Fruit fly (Drosophila melanogaster) whole organism, embryonic: ENCODE data around the gene Rad60.

Source experiments
- CG10979 ChIP-seq: fragments of 200-800 bp; sonication (Bioruptor generic); optimal IDR thresholded peaks from 2 replicates; lab custom pipeline; 2018; ENCODE audit warnings: missing biosample characterization, mild to moderate bottlenecking, missing genetic modification characterization, moderate library complexity
- CG11723 ChIP-seq: fragments of 200-800 bp; sonication (Bioruptor generic); optimal IDR thresholded peaks from 2 replicates; lab custom pipeline; 2017; ENCODE audit warnings: missing biosample characterization, mild to moderate bottlenecking, missing genetic modification characterization
- CG12104 ChIP-seq: fragments of 200-800 bp; sonication (Bioruptor generic); optimal IDR thresholded peaks from 3 replicates; lab custom pipeline; 2016; ENCODE audit warnings: missing biosample characterization, missing genetic modification characterization
- CG13123 ChIP-seq: fragments of 200-800 bp; sonication (Bioruptor generic); optimal IDR thresholded peaks from 2 replicates; lab custom pipeline; 2016; ENCODE audit warnings: missing biosample characterization, missing genetic modification characterization
- CG14050 ChIP-seq: fragments of 200-800 bp; sonication (Bioruptor generic); IDR thresholded peaks from 3 replicates; pipeline ENCODE4 v1.3.6; 2022; ENCODE audit warnings: missing biosample characterization, missing genetic modification characterization
- CG1529 ChIP-seq: fragments of 200-800 bp; sonication (Bioruptor generic); optimal IDR thresholded peaks from 3 replicates; lab custom pipeline; 2018; ENCODE audit warnings: missing biosample characterization, missing genetic modification characterization
- CG15514 ChIP-seq: fragments of 200-800 bp; sonication (Bioruptor generic); optimal IDR thresholded peaks from 3 replicates; lab custom pipeline; 2017; ENCODE audit warnings: missing biosample characterization, missing genetic modification characterization, mild to moderate bottlenecking, moderate library complexity, missing genetic modification reagents
- CG17802 ChIP-seq: fragments of 200-800 bp; sonication (Bioruptor generic); optimal IDR thresholded peaks from 2 replicates; lab custom pipeline; 2018; ENCODE audit warnings: missing biosample characterization, mild to moderate bottlenecking, missing genetic modification characterization, moderate library complexity
- CG2889 ChIP-seq: fragments of 200-800 bp; sonication (Bioruptor generic); IDR thresholded peaks from 3 replicates; pipeline ENCODE4 v1.3.6; 2022; ENCODE audit warnings: missing biosample characterization, missing genetic modification characterization
- CG30431 ChIP-seq: fragments of 200-800 bp; sonication (Bioruptor generic); optimal IDR thresholded peaks from 2 replicates; lab custom pipeline; 2017; ENCODE audit warnings: missing biosample characterization, missing genetic modification characterization
- CG3163 ChIP-seq: fragments of 200-800 bp; sonication (Bioruptor generic); optimal IDR thresholded peaks from 3 replicates; lab custom pipeline; 2016; ENCODE audit warnings: missing biosample characterization, missing genetic modification characterization
- CG34224 ChIP-seq: fragments of 200-800 bp; sonication (Bioruptor generic); IDR thresholded peaks from 3 replicates; pipeline ENCODE4 v1.3.6; 2022; ENCODE audit warnings: missing biosample characterization, missing genetic modification characterization; ENCODE audit not compliant: partially characterized antibody
- CG34376 ChIP-seq: fragments of 200-800 bp; sonication (Bioruptor generic); optimal IDR thresholded peaks from 2 replicates; lab custom pipeline; 2018; ENCODE audit warnings: missing biosample characterization, mild to moderate bottlenecking, missing genetic modification characterization
- CG3838 ChIP-seq: fragments of 200-800 bp; sonication (Bioruptor generic); optimal IDR thresholded peaks from 3 replicates; lab custom pipeline; 2016; ENCODE audit warnings: missing biosample characterization, missing genetic modification characterization
- CG4820 ChIP-seq: fragments of 200-800 bp; sonication (Bioruptor generic); optimal IDR thresholded peaks from 3 replicates; lab custom pipeline; 2016; ENCODE audit warnings: missing biosample characterization, missing genetic modification characterization
- CG6175 ChIP-seq: fragments of 200-800 bp; sonication (Bioruptor generic); IDR thresholded peaks from 3 replicates; pipeline ENCODE4 v1.3.6; 2022; ENCODE audit warnings: missing biosample characterization, missing genetic modification characterization
- CG6254 ChIP-seq: fragments of 200-800 bp; sonication (Bioruptor generic); optimal IDR thresholded peaks from 3 replicates; lab custom pipeline; 2017; ENCODE audit warnings: mild to moderate bottlenecking, missing biosample characterization, missing genetic modification reagents, missing genetic modification characterization
- CG6854 ChIP-seq: fragments of 200-800 bp; sonication (Bioruptor generic); optimal IDR thresholded peaks from 3 replicates; lab custom pipeline; 2017; ENCODE audit warnings: missing biosample characterization, mild to moderate bottlenecking, missing genetic modification characterization
- CG9609 ChIP-seq: fragments of 200-800 bp; sonication (Bioruptor generic); optimal IDR thresholded peaks from 3 replicates; lab custom pipeline; 2016; ENCODE audit warnings: missing biosample characterization, missing genetic modification characterization
- CG9817 ChIP-seq: fragments of 200-800 bp; sonication (Bioruptor generic); optimal IDR thresholded peaks from 2 replicates; lab custom pipeline; 2018; ENCODE audit warnings: missing biosample characterization, mild to moderate bottlenecking, missing genetic modification characterization, moderate library complexity
- Doc3 ChIP-seq: fragments of 200-800 bp; sonication (Bioruptor generic); IDR thresholded peaks from 3 replicates; pipeline ENCODE4 v1.3.6; 2022; ENCODE audit warnings: missing biosample characterization, missing genetic modification characterization; ENCODE audit not compliant: partially characterized antibody
- HHEX ChIP-seq: fragments of 200-800 bp; sonication (Bioruptor generic); optimal IDR thresholded peaks from 3 replicates; lab custom pipeline; 2017; ENCODE audit warnings: missing biosample characterization, mild to moderate bottlenecking, missing genetic modification characterization, missing genetic modification reagents
- HmgD ChIP-seq: fragments of 200-800 bp; sonication (Bioruptor generic); optimal IDR thresholded peaks from 3 replicates; lab custom pipeline; 2016; ENCODE audit warnings: missing biosample characterization, missing genetic modification characterization
- Hmr ChIP-seq: fragments of 200-800 bp; sonication (Bioruptor generic); optimal IDR thresholded peaks from 3 replicates; lab custom pipeline; 2017; ENCODE audit warnings: mild to moderate bottlenecking, missing biosample characterization, missing genetic modification reagents, missing genetic modification characterization
- Kr ChIP-seq: fragments of 200-800 bp; sonication (Bioruptor generic); optimal IDR thresholded peaks from 2 replicates; lab custom pipeline; 2017; ENCODE audit warnings: missing biosample characterization, mild to moderate bottlenecking, missing genetic modification characterization
- Lhr ChIP-seq: fragments of 200-800 bp; sonication (Bioruptor generic); optimal IDR thresholded peaks from 3 replicates; lab custom pipeline; 2017; ENCODE audit warnings: mild to moderate bottlenecking, missing biosample characterization, missing genetic modification reagents, missing genetic modification characterization
- MBD-R2 ChIP-seq: fragments of 200-800 bp; sonication (Bioruptor generic); IDR thresholded peaks from 2 replicates; pipeline ENCODE4 v1.3.6; 2022; ENCODE audit warnings: missing biosample characterization, missing genetic modification characterization
- MESR4 ChIP-seq: fragments of 200-800 bp; sonication (Bioruptor generic); optimal IDR thresholded peaks from 2 replicates; lab custom pipeline; 2018; ENCODE audit warnings: missing biosample characterization, mild to moderate bottlenecking, missing genetic modification characterization, moderate library complexity
- Oaz ChIP-seq: fragments of 200-800 bp; sonication (Bioruptor generic); IDR thresholded peaks from 2 replicates; pipeline ENCODE4 v1.3.6; 2022; ENCODE audit warnings: missing biosample characterization, missing genetic modification characterization
- Ravus ChIP-seq: fragments of 200-800 bp; sonication (Bioruptor generic); IDR thresholded peaks from 2 replicates; pipeline ENCODE4 v1.3.6; 2022; ENCODE audit warnings: missing biosample characterization, missing genetic modification characterization
- Scr ChIP-seq: fragments of 200-800 bp; sonication (Bioruptor generic); IDR thresholded peaks from 2 replicates; pipeline ENCODE4 v1.3.6; 2022; ENCODE audit warnings: missing biosample characterization, missing genetic modification characterization; ENCODE audit not compliant: partially characterized antibody
- Sox102F ChIP-seq: fragments of 200-800 bp; sonication (Bioruptor generic); optimal IDR thresholded peaks from 2 replicates; lab custom pipeline; 2018; ENCODE audit warnings: missing biosample characterization, mild to moderate bottlenecking, missing genetic modification characterization, moderate library complexity
- Ssrp ChIP-seq: fragments of 200-800 bp; sonication (Bioruptor generic); optimal IDR thresholded peaks from 2 replicates; lab custom pipeline; 2018; ENCODE audit warnings: missing biosample characterization, mild to moderate bottlenecking, missing genetic modification characterization, moderate library complexity
- Vsx1 ChIP-seq: fragments of 200-800 bp; sonication (Bioruptor generic); optimal IDR thresholded peaks from 2 replicates; lab custom pipeline; 2017; ENCODE audit warnings: missing biosample characterization, mild to moderate bottlenecking, missing genetic modification characterization, missing genetic modification reagents
- ara ChIP-seq: fragments of 200-800 bp; sonication (Bioruptor generic); IDR thresholded peaks from 2 replicates; pipeline ENCODE4 v1.3.6; 2022; ENCODE audit warnings: missing biosample characterization, missing genetic modification characterization
- ato ChIP-seq: fragments of 200-800 bp; sonication (Bioruptor generic); IDR thresholded peaks from 2 replicates; pipeline ENCODE4 v1.3.6; 2022; ENCODE audit warnings: missing biosample characterization, missing genetic modification characterization; ENCODE audit not compliant: partially characterized antibody
- bbx ChIP-seq: fragments of 200-800 bp; sonication (Bioruptor generic); IDR thresholded peaks from 2 replicates; pipeline ENCODE4 v1.3.6; 2022; ENCODE audit warnings: missing biosample characterization, missing genetic modification characterization; ENCODE audit not compliant: partially characterized antibody
- dati ChIP-seq: fragments of 200-800 bp; sonication (Bioruptor generic); IDR thresholded peaks from 2 replicates; pipeline ENCODE4 v1.3.6; 2022; ENCODE audit warnings: missing biosample characterization, missing genetic modification characterization
- ems ChIP-seq: fragments of 200-800 bp; sonication (Bioruptor generic); optimal IDR thresholded peaks from 3 replicates; lab custom pipeline; 2016; ENCODE audit warnings: missing biosample characterization, missing genetic modification characterization
- eyg ChIP-seq: fragments of 200-800 bp; sonication (Bioruptor generic); optimal IDR thresholded peaks from 3 replicates; lab custom pipeline; 2016; ENCODE audit warnings: missing biosample characterization, missing genetic modification characterization
- gce ChIP-seq: fragments of 200-800 bp; sonication (Bioruptor generic); IDR thresholded peaks from 3 replicates; pipeline ENCODE4 v1.3.6; 2022; ENCODE audit warnings: missing biosample characterization, missing genetic modification characterization
- hb ChIP-seq: fragments of 200-800 bp; sonication (Bioruptor generic); IDR thresholded peaks from 3 replicates; pipeline ENCODE4 v1.3.6; 2022; ENCODE audit warnings: missing biosample characterization, missing genetic modification characterization; ENCODE audit not compliant: partially characterized antibody
- mld ChIP-seq: fragments of 200-800 bp; sonication (Bioruptor generic); IDR thresholded peaks from 3 replicates; pipeline ENCODE4 v1.3.6; 2022; ENCODE audit warnings: missing biosample characterization, missing genetic modification characterization; ENCODE audit not compliant: partially characterized antibody
- onecut ChIP-seq: fragments of 200-800 bp; sonication (Bioruptor generic); IDR thresholded peaks from 2 replicates; pipeline ENCODE4 v1.3.6; 2022; ENCODE audit warnings: missing biosample characterization, missing genetic modification characterization
- phol ChIP-seq: fragments of 200-800 bp; sonication (Bioruptor generic); optimal IDR thresholded peaks from 3 replicates; lab custom pipeline; 2018; ENCODE audit warnings: missing biosample characterization, mild to moderate bottlenecking, missing genetic modification characterization, moderate library complexity
- run ChIP-seq: fragments of 200-800 bp; sonication (Bioruptor generic); optimal IDR thresholded peaks from 3 replicates; lab custom pipeline; 2018; ENCODE audit warnings: missing biosample characterization, mild to moderate bottlenecking, missing genetic modification characterization
- sens-2 ChIP-seq: fragments of 200-800 bp; sonication (Bioruptor generic); IDR thresholded peaks from 2 replicates; pipeline ENCODE4 v1.3.6; 2022; ENCODE audit warnings: missing biosample characterization, missing genetic modification characterization
- sr ChIP-seq: fragments of 200-800 bp; sonication (Bioruptor generic); IDR thresholded peaks from 3 replicates; pipeline ENCODE4 v1.3.6; 2022; ENCODE audit warnings: missing biosample characterization, missing genetic modification characterization
- tup ChIP-seq: fragments of 200-800 bp; sonication (Bioruptor generic); optimal IDR thresholded peaks from 2 replicates; lab custom pipeline; 2016; ENCODE audit warnings: missing biosample characterization, mild to moderate bottlenecking, missing genetic modification characterization, moderate library complexity
- wek ChIP-seq: fragments of 200-800 bp; sonication (Bioruptor generic); optimal IDR thresholded peaks from 3 replicates; lab custom pipeline; 2018; ENCODE audit warnings: missing biosample characterization, mild to moderate bottlenecking, missing genetic modification characterization, moderate library complexity
- z ChIP-seq: fragments of 200-800 bp; sonication (Bioruptor generic); IDR thresholded peaks from 3 replicates; pipeline ENCODE4 v1.3.6; 2022; ENCODE audit warnings: missing biosample characterization, missing genetic modification characterization

Gene Rad60

DNA sequence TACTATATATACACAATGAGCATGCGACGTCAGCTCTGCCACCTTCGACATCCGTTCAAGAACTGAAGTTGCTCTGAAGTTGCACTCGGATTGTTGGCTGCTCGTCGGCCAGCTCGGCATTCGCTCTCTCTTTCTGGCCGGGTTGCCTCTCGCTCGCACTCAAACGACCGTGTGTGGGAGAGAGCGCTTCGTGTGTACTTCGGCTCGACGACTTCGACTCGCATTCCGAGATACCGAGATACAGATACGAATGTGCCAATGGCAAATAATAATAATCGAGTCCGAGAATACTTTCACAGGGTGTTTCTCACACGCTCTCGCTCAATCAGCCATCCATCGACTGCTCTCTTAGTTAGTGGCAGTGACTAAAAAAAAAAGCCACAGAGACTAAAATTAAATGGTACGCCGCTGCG, 44.1 kb upstream of the Rad60 start (continued):
- peak; percentile 41 for TF ChIP-seq Scr (GFP tag; lab: Robert Waterston, UW)
- TF ChIP-seq CG15514 (GFP tag; lab: Kevin White, UChicago), result peak; percentile 8
- peak; percentile 30; the same call in 1 of the 2 replicates for TF ChIP-seq onecut (GFP tag; lab: Robert Waterston, UW)
- TF ChIP-seq CG6854, result peak; percentile 39
- TF ChIP-seq eyg (GFP tag; lab: Kevin White, UChicago), result no peak
- TF ChIP-seq CG3163 (GFP tag; lab: Kevin White, UChicago), result peak; percentile 36
- TF ChIP-seq CG6254 (GFP tag; lab: Kevin White, UChicago), result peak; percentile 99
- no peak for TF ChIP-seq MBD-R2 (GFP tag; lab: Robert Waterston, UW)
- no peak for TF ChIP-seq Ssrp (tag; lab: Kevin White, UChicago)
- TF ChIP-seq sr, result peak; percentile 87
- no peak for TF ChIP-seq CG9817
- TF ChIP-seq hb (GFP tag; lab: Robert Waterston, UW), result no peak
- no peak for TF ChIP-seq MESR4 (GFP tag; lab: Kevin White, UChicago)
- TF ChIP-seq CG6175 (GFP tag; lab: Robert Waterston, UW), result no peak
- peak; percentile 36 for TF ChIP-seq wek (GFP tag; lab: Kevin White, UChicago)
- no peak for TF ChIP-seq run (tag; lab: Kevin White, UChicago)
- no peak for TF ChIP-seq CG2889 (GFP tag; lab: Robert Waterston, UW)
- TF ChIP-seq CG34376, result peak; percentile 79
- no peak for TF ChIP-seq tup
- no peak for TF ChIP-seq CG14050 (GFP tag; lab: Robert Waterston, UW)
- TF ChIP-seq ato, result peak; percentile 59
- no peak for TF ChIP-seq CG9609 (GFP tag; lab: Kevin White, UChicago)
- TF ChIP-seq z (GFP tag; lab: Robert Waterston, UW), result peak; percentile 84
- TF ChIP-seq Doc3 (GFP tag; lab: Robert Waterston, UW), result no peak
- peak; percentile 44 for TF ChIP-seq Hmr (GFP tag; lab: Kevin White, UChicago)
- no peak; the same call in 2 of the 3 replicates for TF ChIP-seq mld (GFP tag; lab: Robert Waterston, UW)
- TF ChIP-seq Kr (GFP tag; lab: Kevin White, UChicago), result no peak
- no peak for TF ChIP-seq Vsx1 (GFP tag; lab: Kevin White, UChicago)
- no peak for TF ChIP-seq sens-2 (GFP tag; lab: Robert Waterston, UW)
- no peak for TF ChIP-seq Sox102F (GFP tag; lab: Kevin White, UChicago)
- peak; percentile 66 for TF ChIP-seq bbx
- TF ChIP-seq Lhr, result no peak
- TF ChIP-seq HmgD (GFP tag; lab: Kevin White, UChicago), result peak; percentile 75
- no peak for TF ChIP-seq CG3838 (GFP tag; lab: Kevin White, UChicago)
- no peak for TF ChIP-seq ems (GFP tag; lab: Kevin White, UChicago)
- TF ChIP-seq CG13123, result no peak
- no peak for TF ChIP-seq phol
- no peak for TF ChIP-seq CG1529 (GFP tag; lab: Kevin White, UChicago)
- TF ChIP-seq dati (GFP tag; lab: Robert Waterston, UW), result no peak
- no peak for TF ChIP-seq Ravus (GFP tag; lab: Robert Waterston, UW)
- TF ChIP-seq CG30431 (GFP tag; lab: Kevin White, UChicago), result no peak
- no peak for TF ChIP-seq Oaz (GFP tag; lab: Robert Waterston, UW)
- no peak for TF ChIP-seq CG17802 (tag; lab: Kevin White, UChicago)
- no peak for TF ChIP-seq HHEX
- TF ChIP-seq CG4820 (GFP tag; lab: Kevin White, UChicago), result no peak
- no peak for TF ChIP-seq CG34224 (GFP tag; lab: Robert Waterston, UW)
- TF ChIP-seq ara (GFP tag; lab: Robert Waterston, UW), result no peak
- TF ChIP-seq CG12104 (GFP tag; lab: Kevin White, UChicago), result no peak
- TF ChIP-seq gce (GFP tag; lab: Robert Waterston, UW), result 0 out of 3 replicates have a peak, but pooled peaks have one; percentile 21
- peak; percentile 42 for TF ChIP-seq CG10979
- TF ChIP-seq CG11723 (GFP tag; lab: Kevin White, UChicago), result no peak
